Fruit fly (Drosophila melanogaster) whole organism, embryonic: Measurements from ENCODE around the gene SuUR.

ENCODE experiments used
- Atf-2 ChIP-seq: fragments of 200-800 bp; sonication (Bioruptor generic); optimal IDR thresholded peaks from 2 replicates; lab custom pipeline; 2016; ENCODE audit warnings: missing biosample characterization, missing genetic modification characterization
- B-H2 ChIP-seq: fragments of 200-800 bp; sonication (Bioruptor generic); optimal IDR thresholded peaks from 2 replicates; lab custom pipeline; 2018; ENCODE audit warnings: missing biosample characterization, mild to moderate bottlenecking, missing genetic modification characterization
- CG11560 ChIP-seq: fragments of 200-800 bp; sonication (Bioruptor generic); IDR thresholded peaks from 3 replicates; pipeline ENCODE4 v1.3.6; 2022; ENCODE audit warnings: missing biosample characterization, missing genetic modification characterization
- CG12236 ChIP-seq: fragments of 200-800 bp; sonication (Bioruptor generic); optimal IDR thresholded peaks from 2 replicates; lab custom pipeline; 2016; ENCODE audit warnings: missing biosample characterization, missing genetic modification characterization
- CG12942 ChIP-seq: fragments of 200-800 bp; sonication (Bioruptor generic); optimal IDR thresholded peaks from 3 replicates; lab custom pipeline; 2016; ENCODE audit warnings: missing biosample characterization, missing genetic modification characterization
- CG13123 ChIP-seq: fragments of 200-800 bp; sonication (Bioruptor generic); optimal IDR thresholded peaks from 2 replicates; lab custom pipeline; 2016; ENCODE audit warnings: missing biosample characterization, missing genetic modification characterization
- CG13775 ChIP-seq: fragments of 200-800 bp; sonication (Bioruptor generic); optimal IDR thresholded peaks from 3 replicates; lab custom pipeline; 2017; ENCODE audit warnings: missing biosample characterization, mild to moderate bottlenecking, missing genetic modification characterization
- CG15514 ChIP-seq: fragments of 200-800 bp; sonication (Bioruptor generic); optimal IDR thresholded peaks from 3 replicates; lab custom pipeline; 2017; ENCODE audit warnings: missing biosample characterization, missing genetic modification characterization, mild to moderate bottlenecking, moderate library complexity, missing genetic modification reagents
- CG1647 ChIP-seq: fragments of 200-800 bp; sonication (Bioruptor generic); optimal IDR thresholded peaks from 3 replicates; lab custom pipeline; 2016; ENCODE audit warnings: missing biosample characterization, missing genetic modification characterization
- CG16779 ChIP-seq: fragments of 200-800 bp; sonication (Bioruptor generic); IDR thresholded peaks from 2 replicates; pipeline ENCODE4 v1.3.6; 2022; ENCODE audit warnings: missing biosample characterization, missing genetic modification characterization
- CG16863 ChIP-seq: fragments of 200-800 bp; sonication (Bioruptor generic); optimal IDR thresholded peaks from 3 replicates; lab custom pipeline; 2016; ENCODE audit warnings: missing biosample characterization, missing genetic modification characterization
- CG17829 ChIP-seq: fragments of 200-800 bp; optimal IDR thresholded peaks from 2 replicates; lab custom pipeline; 2019; ENCODE audit warnings: missing biosample characterization, mild to moderate bottlenecking, missing genetic modification characterization, moderate library complexity
- CG18476 ChIP-seq: fragments of 200-800 bp; sonication (Bioruptor generic); optimal IDR thresholded peaks from 2 replicates; lab custom pipeline; 2016; ENCODE audit warnings: missing biosample characterization, mild to moderate bottlenecking, missing genetic modification characterization
- CG2199 ChIP-seq: fragments of 200-800 bp; sonication (Bioruptor generic); IDR thresholded peaks from 3 replicates; pipeline ENCODE4 v1.3.6; 2022; ENCODE audit warnings: missing biosample characterization, missing genetic modification characterization
- CG2875 ChIP-seq: fragments of 200-800 bp; sonication (Bioruptor generic); optimal IDR thresholded peaks from 2 replicates; lab custom pipeline; 2017; ENCODE audit warnings: missing biosample characterization, mild to moderate bottlenecking, missing genetic modification characterization, missing genetic modification reagents
- CG3065 ChIP-seq: fragments of 200-800 bp; sonication (Bioruptor generic); optimal IDR thresholded peaks from 2 replicates; lab custom pipeline; 2016; ENCODE audit warnings: missing biosample characterization, missing genetic modification characterization
- CG31441 ChIP-seq: fragments of 200-800 bp; sonication (Bioruptor generic); IDR thresholded peaks from 2 replicates; pipeline ENCODE4 v1.3.6; 2022; ENCODE audit warnings: missing biosample characterization, missing genetic modification characterization
- CG34224 ChIP-seq: fragments of 200-800 bp; sonication (Bioruptor generic); IDR thresholded peaks from 3 replicates; pipeline ENCODE4 v1.3.6; 2022; ENCODE audit warnings: missing biosample characterization, missing genetic modification characterization; ENCODE audit not compliant: partially characterized antibody
- CG3838 ChIP-seq: fragments of 200-800 bp; sonication (Bioruptor generic); optimal IDR thresholded peaks from 3 replicates; lab custom pipeline; 2016; ENCODE audit warnings: missing biosample characterization, missing genetic modification characterization
- CG4404 ChIP-seq: fragments of 200-800 bp; sonication (Bioruptor generic); IDR thresholded peaks from 2 replicates; pipeline ENCODE4 v1.3.6; 2022; ENCODE audit warnings: missing biosample characterization, missing genetic modification characterization
- CG4424 ChIP-seq: fragments of 200-800 bp; sonication (Bioruptor generic); optimal IDR thresholded peaks from 3 replicates; lab custom pipeline; 2016; ENCODE audit warnings: missing biosample characterization, missing genetic modification characterization
- CG4617 ChIP-seq: fragments of 200-800 bp; sonication (Bioruptor generic); optimal IDR thresholded peaks from 3 replicates; lab custom pipeline; 2016; ENCODE audit warnings: missing biosample characterization, missing genetic modification characterization, borderline replicate concordance
- CG4730 ChIP-seq: fragments of 200-800 bp; sonication (Bioruptor generic); IDR thresholded peaks from 2 replicates; pipeline ENCODE4 v1.3.6; 2022; ENCODE audit warnings: missing biosample characterization, missing genetic modification characterization
- CG4820 ChIP-seq: fragments of 200-800 bp; sonication (Bioruptor generic); optimal IDR thresholded peaks from 3 replicates; lab custom pipeline; 2016; ENCODE audit warnings: missing biosample characterization, missing genetic modification characterization
- CG4854 ChIP-seq: fragments of 200-800 bp; sonication (Bioruptor generic); optimal IDR thresholded peaks from 2 replicates; lab custom pipeline; 2016; ENCODE audit warnings: missing biosample characterization, missing genetic modification characterization, inconsistent platforms
- CG6854 ChIP-seq: fragments of 200-800 bp; sonication (Bioruptor generic); optimal IDR thresholded peaks from 3 replicates; lab custom pipeline; 2017; ENCODE audit warnings: missing biosample characterization, mild to moderate bottlenecking, missing genetic modification characterization
- CG7271 ChIP-seq: fragments of 200-800 bp; sonication (Bioruptor generic); optimal IDR thresholded peaks from 2 replicates; lab custom pipeline; 2018; ENCODE audit warnings: missing biosample characterization, mild to moderate bottlenecking, missing genetic modification characterization, moderate library complexity
- CG7839 ChIP-seq: fragments of 200-800 bp; sonication (Bioruptor generic); optimal IDR thresholded peaks from 3 replicates; lab custom pipeline; 2018; ENCODE audit warnings: missing biosample characterization, mild to moderate bottlenecking, missing genetic modification characterization, moderate library complexity
- Dfd ChIP-seq, 2 experiments: fragments of >200 bp; optimal IDR thresholded peaks; 2 replicates each; lab custom pipeline; 2017; ENCODE audit warnings: missing biosample characterization in 2 of 2, missing genetic modification characterization in 2 of 2
- Doc2 ChIP-seq: fragments of 200-800 bp; sonication (Bioruptor generic); IDR thresholded peaks from 2 replicates; pipeline ENCODE4 v1.3.6; 2022; ENCODE audit warnings: missing biosample characterization, missing genetic modification characterization
- Hand ChIP-seq: fragments of 200-800 bp; sonication (Bioruptor generic); optimal IDR thresholded peaks from 2 replicates; lab custom pipeline; 2017; ENCODE audit warnings: mild to moderate bottlenecking, missing biosample characterization, missing genetic modification reagents, missing genetic modification characterization
- Hr3 ChIP-seq: fragments of 200-800 bp; sonication (Bioruptor generic); optimal IDR thresholded peaks from 3 replicates; lab custom pipeline; 2016; ENCODE audit warnings: missing biosample characterization, missing genetic modification characterization
- Kr ChIP-seq: fragments of 200-800 bp; sonication (Bioruptor generic); optimal IDR thresholded peaks from 2 replicates; lab custom pipeline; 2017; ENCODE audit warnings: missing biosample characterization, mild to moderate bottlenecking, missing genetic modification characterization
- Lpt ChIP-seq: fragments of >200 bp; optimal IDR thresholded peaks from 2 replicates; lab custom pipeline; 2018; ENCODE audit warnings: missing biosample characterization, missing genetic modification characterization
- Nf-YC ChIP-seq: fragments of 200-800 bp; optimal IDR thresholded peaks from 3 replicates; lab custom pipeline; 2019; ENCODE audit warnings: missing biosample characterization, mild to moderate bottlenecking, missing genetic modification characterization, moderate library complexity
- NfI ChIP-seq: fragments of 200-800 bp; sonication (Bioruptor generic); optimal IDR thresholded peaks from 3 replicates; lab custom pipeline; 2018; ENCODE audit warnings: missing biosample characterization, mild to moderate bottlenecking, missing genetic modification characterization, moderate library complexity
- Oli ChIP-seq: fragments of 200-800 bp; sonication (Bioruptor generic); optimal IDR thresholded peaks from 2 replicates; lab custom pipeline; 2018; ENCODE audit warnings: missing biosample characterization, mild to moderate bottlenecking, missing genetic modification characterization, moderate library complexity
- Ptx1 ChIP-seq: fragments of 200-800 bp; sonication (Bioruptor generic); IDR thresholded peaks from 2 replicates; pipeline ENCODE4 v1.3.6; 2022; ENCODE audit warnings: missing biosample characterization, missing genetic modification characterization
- Ravus ChIP-seq: fragments of 200-800 bp; sonication (Bioruptor generic); IDR thresholded peaks from 2 replicates; pipeline ENCODE4 v1.3.6; 2022; ENCODE audit warnings: missing biosample characterization, missing genetic modification characterization
- Tbp ChIP-seq: fragments of >200 bp; optimal IDR thresholded peaks from 2 replicates; lab custom pipeline; 2018; ENCODE audit warnings: missing biosample characterization, missing genetic modification characterization
- Trl ChIP-seq, 3 experiments: fragments of >200 bp in 2 of 3; fragments of 200-800 bp in 1 of 3; sonication (Bioruptor generic) in 1 of 3; optimal IDR thresholded peaks; 2 replicates in 1 of 3; 3 replicates in 2 of 3; lab custom pipeline; 2016 to 2017; ENCODE audit warnings: missing biosample characterization in 1 of 3, missing genetic modification characterization in 1 of 3
- chif ChIP-seq, 2 experiments: fragments of 200-800 bp; sonication (Bioruptor generic); optimal IDR thresholded peaks; 3 replicates each; lab custom pipeline; 2016; ENCODE audit warnings: missing biosample characterization in 2 of 2, missing genetic modification characterization in 2 of 2
- crp ChIP-seq, 2 experiments: fragments of 200-800 bp; sonication (Bioruptor generic); optimal IDR thresholded peaks; 2 replicates in 1 of 2; 3 replicates in 1 of 2; lab custom pipeline; 2017; ENCODE audit warnings: missing biosample characterization in 2 of 2, missing genetic modification characterization in 2 of 2, mild to moderate bottlenecking in 1 of 2, moderate library complexity in 1 of 2
- dmrt99B ChIP-seq: fragments of 200-800 bp; sonication (Bioruptor generic); optimal IDR thresholded peaks from 2 replicates; lab custom pipeline; 2018; ENCODE audit warnings: missing biosample characterization, mild to moderate bottlenecking, missing genetic modification characterization, moderate library complexity
- ken ChIP-seq: fragments of 200-800 bp; sonication (Bioruptor generic); IDR thresholded peaks from 3 replicates; pipeline ENCODE4 v1.3.6; 2022; ENCODE audit warnings: missing biosample characterization, missing genetic modification characterization
- kni ChIP-seq: fragments of 200-800 bp; sonication (Bioruptor generic); optimal IDR thresholded peaks from 3 replicates; lab custom pipeline; 2017; ENCODE audit warnings: mild to moderate bottlenecking, missing biosample characterization, missing genetic modification reagents, missing genetic modification characterization
- lov ChIP-seq, 2 experiments: fragments of 200-800 bp in 1 of 2; fragments of >200 bp in 1 of 2; sonication (Bioruptor generic) in 1 of 2; IDR thresholded peaks in 1 of 2; optimal IDR thresholded peaks in 1 of 2; 2 replicates in 1 of 2; 3 replicates in 1 of 2; pipeline versions ENCODE4 v1.3.6 to Lab custom; 2017 to 2022; ENCODE audit warnings: missing biosample characterization in 1 of 2, missing genetic modification characterization in 1 of 2
- oc ChIP-seq: fragments of 200-800 bp; sonication (Bioruptor generic); optimal IDR thresholded peaks from 2 replicates; lab custom pipeline; 2018; ENCODE audit warnings: missing biosample characterization, mild to moderate bottlenecking, missing genetic modification characterization, moderate library complexity
- p53 ChIP-seq: fragments of 200-800 bp; sonication (Bioruptor generic); optimal IDR thresholded peaks from 2 replicates; lab custom pipeline; 2016; ENCODE audit warnings: missing biosample characterization, missing genetic modification characterization

SuUR gene

dm6 chr3L:11047877-11048276, 16.9 kb upstream of the SuUR start (continued):
- TF ChIP-seq CG4617 (GFP tag; lab: Kevin White, UChicago) (peak; percentile 45), CG3838 (GFP tag; lab: Kevin White, UChicago) (peak; percentile 12), CG2199 (GFP tag; lab: Robert Waterston, UW) (peak; percentile 94), CG15514 (GFP tag; lab: Kevin White, UChicago) (peak; percentile 48), NfI (GFP tag; lab: Kevin White, UChicago) (peak; percentile 79), CG13775 (GFP tag; lab: Kevin White, UChicago) (peak; percentile 51), CG3065 (GFP tag; lab: Kevin White, UChicago) (peak; percentile 69), lov (optimal IDR thresholded peaks at IDR 0.05; lab: Kevin White, UChicago) (no peak), lov (GFP tag; IDR thresholded peaks at IDR 0.05; lab: Robert Waterston, UW) (peak; percentile 84), CG34224 (GFP tag; lab: Robert Waterston, UW) (no peak), Lpt (GFP tag; lab: Kevin White, UChicago) (no peak), CG7839 (tag; lab: Kevin White, UChicago) (peak; percentile 82), CG18476 (GFP tag; lab: Kevin White, UChicago) (peak; percentile 12), CG6854 (GFP tag; lab: Kevin White, UChicago) (peak; percentile 46), CG16863 (GFP tag; lab: Kevin White, UChicago) (peak; percentile 81), Ravus (GFP tag; lab: Robert Waterston, UW) (no peak), Kr (GFP tag; lab: Kevin White, UChicago) (no peak), chif (GFP tag; optimal IDR thresholded peaks at IDR 0.05; lab: Kevin White, UChicago) (peak; percentile 60 to 90), CG12942 (peak; percentile 57), CG4854 (GFP tag; lab: Kevin White, UChicago) (peak; percentile 64), dmrt99B (peak; percentile 54), kni (no peak), CG13123 (GFP tag; lab: Kevin White, UChicago) (no peak), Tbp (GFP tag; lab: Kevin White, UChicago) (no peak), CG16779 (peak; percentile 77), p53 (peak; percentile 58), crp (GFP tag; optimal IDR thresholded peaks at IDR 0.05; lab: Kevin White, UChicago) (peak in 1 of 2 experiments; percentile 14), CG2875 (GFP tag; lab: Kevin White, UChicago) (peak; percentile 64), CG11560 (tag; lab: Robert Waterston, UW) (peak; percentile 52; the same call in 1 of the 3 replicates), CG31441 (GFP tag; lab: Robert Waterston, UW) (peak; percentile 44; the same call in 1 of the 2 replicates), CG7271 (tag; lab: Kevin White, UChicago) (peak; percentile 34), Trl (optimal IDR thresholded peaks at IDR 0.05; lab: Kevin White, UChicago) (no peak), Trl (GFP tag; optimal IDR thresholded peaks at IDR 0.05; lab: Kevin White, UChicago) (peak; percentile 82), Dfd (GFP tag; optimal IDR thresholded peaks at IDR 0.05; lab: Kevin White, UChicago) (no peak), Nf-YC (tag; lab: Kevin White, UChicago) (peak; percentile 42), ken (GFP tag; lab: Robert Waterston, UW) (peak; percentile 80; the same call in 2 of the 3 replicates), CG12236 (peak; percentile 69), B-H2 (peak; percentile 71), CG4424 (GFP tag; lab: Kevin White, UChicago) (peak; percentile 74), CG1647 (peak; percentile 54), CG4820 (GFP tag; lab: Kevin White, UChicago) (peak; percentile 58), CG4404 (no peak; the same call in 1 of the 2 replicates), Doc2 (GFP tag; lab: Robert Waterston, UW) (no peak), Oli (tag; lab: Kevin White, UChicago) (peak; percentile 54), CG17829 (tag; lab: Kevin White, UChicago) (peak; percentile 82), CG4730 (GFP tag; lab: Robert Waterston, UW) (peak; percentile 52; the same call in 1 of the 2 replicates), Hand (GFP tag; lab: Kevin White, UChicago) (no peak), Hr3 (GFP tag; lab: Kevin White, UChicago) (peak; percentile 76), oc (tag; lab: Kevin White, UChicago) (peak; percentile 11), Ptx1 (GFP tag; lab: Robert Waterston, UW) (peak; percentile 86), Atf-2 (peak; percentile 79)
